Worm (Caenorhabditis elegans): ENCODE results near the gene pigc-1.

DNA sequence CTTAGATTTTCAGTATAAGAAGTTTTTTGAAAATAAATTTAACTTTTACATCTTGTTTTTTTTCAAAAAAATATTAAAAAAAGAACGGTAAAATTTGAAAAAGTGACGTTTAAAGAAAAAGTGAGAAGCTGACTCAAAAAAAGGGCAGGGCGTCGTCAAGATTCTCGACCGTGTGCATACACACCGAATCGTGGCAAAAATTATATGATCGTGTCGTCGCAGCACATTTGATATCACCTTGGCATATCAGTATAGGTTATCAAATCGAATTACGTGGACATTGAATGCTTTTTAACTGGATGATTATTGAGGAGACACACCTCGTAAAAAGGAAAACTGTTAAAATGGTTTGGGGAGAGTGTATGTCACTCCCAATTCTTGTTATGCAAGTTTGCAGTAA is 9.9 kb downstream of the pigc-1 start:
- TF ChIP-seq unc-55 (GFP tag; optimal IDR thresholded peaks at IDR 0.05) (no peak), F13H6.1 (tag; optimal IDR thresholded peaks at IDR 0.05) (no peak), ceh-2 (tag; optimal IDR thresholded peaks at IDR 0.05) (no peak), ama-1 (optimal IDR thresholded peaks at IDR 0.05) (no peak)

Data from whole organism, late embryonic.